Fruit fly (Drosophila melanogaster): ENCODE data around the gene Mnat9.
A peak's percentile ranks its signal among the peaks of the same experiment; 100 is the strongest.

Mnat9 gene

DNA sequence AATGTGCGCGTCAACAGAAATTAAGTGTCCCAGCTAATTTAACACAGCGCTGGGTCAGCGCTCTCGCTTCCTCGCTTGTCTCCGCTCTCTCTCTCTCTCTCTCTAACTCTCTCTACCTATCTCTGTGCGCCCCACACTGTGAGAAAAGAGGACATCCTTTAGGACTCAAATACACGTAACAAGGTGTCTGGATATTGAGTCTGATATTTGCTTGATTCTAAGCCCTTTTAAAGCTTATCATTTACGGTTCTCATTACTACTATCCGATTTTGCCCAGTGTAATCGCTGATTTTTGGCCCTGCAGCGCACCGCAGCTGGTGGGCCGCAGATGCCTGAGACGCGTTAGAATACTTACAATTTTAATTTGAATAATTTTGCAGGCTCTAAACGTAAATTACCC is 20.5 kb upstream of the Mnat9 start (continued):
- TF ChIP-seq ab (GFP tag; optimal IDR thresholded peaks at IDR 0.05) (no peak), az2 (GFP tag; optimal IDR thresholded peaks at IDR 0.05) (no peak), CG11247 (GFP tag; IDR thresholded peaks at IDR 0.05) (no peak), Kr (GFP tag; optimal IDR thresholded peaks at IDR 0.05) (no peak), CG12299 (tag; optimal IDR thresholded peaks at IDR 0.05) (no peak), da (GFP tag; optimal IDR thresholded peaks at IDR 0.05) (no peak), CG2712 (tag; optimal IDR thresholded peaks at IDR 0.05) (no peak), her (GFP tag; optimal IDR thresholded peaks at IDR 0.05) (no peak), D (optimal IDR thresholded peaks at IDR 0.05) (no peak), D (GFP tag; optimal IDR thresholded peaks at IDR 0.05) (no peak), aop (GFP tag; IDR thresholded peaks at IDR 0.05) (no peak), lilli (GFP tag; optimal IDR thresholded peaks at IDR 0.05) (peak; percentile 35), wdn (GFP tag; IDR thresholded peaks at IDR 0.05) (no peak), CG4424 (GFP tag; optimal IDR thresholded peaks at IDR 0.05) (no peak), Fer3 (tag; optimal IDR thresholded peaks at IDR 0.05) (peak; percentile 37), NC2α (GFP tag; optimal IDR thresholded peaks at IDR 0.05) (no peak), Ets65A (GFP tag) (peak; percentile 92), Abd-B (GFP tag; optimal IDR thresholded peaks at IDR 0.05) (peak; percentile 2), CG18262 (tag; optimal IDR thresholded peaks at IDR 0.05) (no peak), Sry-δ (GFP tag; optimal IDR thresholded peaks at IDR 0.05) (no peak), Deaf1 (tag; optimal IDR thresholded peaks at IDR 0.05) (no peak), CG4404 (GFP tag; IDR thresholded peaks at IDR 0.05) (no peak), pros (GFP tag; optimal IDR thresholded peaks at IDR 0.05) (no peak), CG6765 (GFP tag; optimal IDR thresholded peaks at IDR 0.05) (no peak), CG3838 (GFP tag; optimal IDR thresholded peaks at IDR 0.05) (no peak), Xbp1 (GFP tag; optimal IDR thresholded peaks at IDR 0.05) (peak; percentile 48), sug (tag; optimal IDR thresholded peaks at IDR 0.05) (peak; percentile 3), CG11093 (GFP tag; IDR thresholded peaks at IDR 0.05) (no peak), CG7987 (GFP tag; optimal IDR thresholded peaks at IDR 0.05) (no peak), gsb-n (tag; optimal IDR thresholded peaks at IDR 0.05) (no peak), CG16815 (GFP tag; optimal IDR thresholded peaks at IDR 0.05) (peak; percentile 14), CG10209 (GFP tag; optimal IDR thresholded peaks at IDR 0.05) (peak; percentile 12), gce (GFP tag; IDR thresholded peaks at IDR 0.05) (0 out of 3 replicates have a peak, but pooled peaks have one; percentile 8), dati (GFP tag; IDR thresholded peaks at IDR 0.05) (no peak), CG13424 (tag; optimal IDR thresholded peaks at IDR 0.05) (peak; percentile 49), gcm (GFP tag; optimal IDR thresholded peaks at IDR 0.05) (no peak), Dref (GFP tag; IDR thresholded peaks at IDR 0.05) (no peak), HLHmδ (GFP tag; optimal IDR thresholded peaks at IDR 0.05) (no peak), CG13624 (GFP tag; optimal IDR thresholded peaks at IDR 0.05) (peak; percentile 4), bowl (GFP tag; IDR thresholded peaks at IDR 0.05) (no peak), Sox102F (GFP tag; optimal IDR thresholded peaks at IDR 0.05) (peak; percentile 22), Eip74EF (GFP tag; optimal IDR thresholded peaks at IDR 0.05) (no peak), ewg (GFP tag; optimal IDR thresholded peaks at IDR 0.05) (peak; percentile 3), CG1233 (GFP tag; optimal IDR thresholded peaks at IDR 0.05) (no peak), Atf3 (GFP tag; optimal IDR thresholded peaks at IDR 0.05) (no peak), ara (GFP tag; IDR thresholded peaks at IDR 0.05) (no peak), row (GFP tag; IDR thresholded peaks at IDR 0.05) (peak; percentile 68), CG7963 (GFP tag; IDR thresholded peaks at IDR 0.05; ENCODE audit: partially characterized antibody) (no peak), vfl (GFP tag; optimal IDR thresholded peaks at IDR 0.05) (peak; percentile 6), Aef1 (GFP tag; IDR thresholded peaks at IDR 0.05) (peak; percentile 30; the same call in 1 of the 3 replicates), Scr (GFP tag; IDR thresholded peaks at IDR 0.05; ENCODE audit: partially characterized antibody) (no peak), Oaz (GFP tag; IDR thresholded peaks at IDR 0.05) (0 out of 2 replicates have a peak, but pooled peaks have one; percentile 24)

Data from whole organism, embryonic.